Worm (Caenorhabditis elegans): Measurements from ENCODE around the gene ldb-1.

DNA sequence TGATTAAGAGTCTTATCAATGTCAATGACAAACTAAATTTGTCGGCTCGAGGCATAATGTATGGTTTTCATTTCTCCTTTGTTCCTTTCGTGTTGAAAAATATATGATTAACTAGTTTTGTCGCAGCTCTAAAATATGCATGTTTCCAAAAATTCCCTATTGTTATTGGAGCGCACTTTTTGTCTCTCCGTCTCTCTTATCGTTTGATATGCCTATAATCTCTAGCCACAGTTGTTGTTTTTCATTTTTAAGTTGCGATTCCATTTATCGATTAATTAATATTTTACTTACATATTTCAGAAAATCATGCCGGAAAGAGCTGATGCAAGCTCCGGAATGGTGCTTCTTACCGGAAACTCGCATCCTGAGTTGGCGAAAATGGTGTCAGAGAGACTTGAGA is 44.6 kb downstream of the ldb-1 start, which contains the start of gene W04G3.5:
- no peak for TF ChIP-seq lin-39 (tag; optimal IDR thresholded peaks at IDR 0.05)
- no peak for TF ChIP-seq lin-15B (tag; optimal IDR thresholded peaks at IDR 0.05)
- no peak for TF ChIP-seq vab-15 (tag; optimal IDR thresholded peaks at IDR 0.05)
- no peak for TF ChIP-seq aly-2 (tag; optimal IDR thresholded peaks at IDR 0.05)
- no peak for TF ChIP-seq dpl-1 (GFP tag; optimal IDR thresholded peaks at IDR 0.05)
- TF ChIP-seq ceh-63 (GFP tag; optimal IDR thresholded peaks at IDR 0.05), result no peak
- no peak for TF ChIP-seq lsy-2 (tag; optimal IDR thresholded peaks at IDR 0.05)
- TF ChIP-seq aha-1 (tag; optimal IDR thresholded peaks at IDR 0.05), result no peak
- no peak for TF ChIP-seq elt-3 (tag; optimal IDR thresholded peaks at IDR 0.05)
- TF ChIP-seq fos-1 (tag; optimal IDR thresholded peaks at IDR 0.05), result no peak
- no peak for TF ChIP-seq lin-35 (GFP tag; optimal IDR thresholded peaks at IDR 0.05)
- no peak for TF ChIP-seq nhr-20 (tag; optimal IDR thresholded peaks at IDR 0.05)
- no peak for TF ChIP-seq fkh-4 (tag; optimal IDR thresholded peaks at IDR 0.05; ENCODE audit: borderline replicate concordance)
- TF ChIP-seq unc-62 (GFP tag; optimal IDR thresholded peaks at IDR 0.05), result no peak
